Fruit fly (Drosophila melanogaster): ENCODE data around the gene jub.

Gene jub

dm6 chrX:13781739-13782502, 48.2 kb downstream of the jub start, which contains the start of the genes CtsB and amrt (continued):
- TF ChIP-seq odd (GFP tag; optimal IDR thresholded peaks at IDR 0.05) (no peak), E2f1 (GFP tag; IDR thresholded peaks at IDR 0.05) (no peak), CG15696 (tag; optimal IDR thresholded peaks at IDR 0.05) (peak; percentile 49), CG33213 (GFP tag; optimal IDR thresholded peaks at IDR 0.05) (peak; percentile 21), peb (GFP tag; IDR thresholded peaks at IDR 0.05) (no peak), scrt (GFP tag; optimal IDR thresholded peaks at IDR 0.05) (no peak), CG6272 (GFP tag; IDR thresholded peaks at IDR 0.05) (no peak), Dbx (GFP tag; IDR thresholded peaks at IDR 0.05) (0 out of 3 replicates have a peak, but pooled peaks have one; percentile 48), ara (GFP tag; IDR thresholded peaks at IDR 0.05) (no peak), CG4730 (GFP tag; IDR thresholded peaks at IDR 0.05) (0 out of 2 replicates have a peak, but pooled peaks have one; percentile 9), CkIIα-i1 (GFP tag; IDR thresholded peaks at IDR 0.05) (no peak), CG10462 (GFP tag; optimal IDR thresholded peaks at IDR 0.05) (no peak), emc (GFP tag; optimal IDR thresholded peaks at IDR 0.05) (no peak), nerfin-1 (tag; optimal IDR thresholded peaks at IDR 0.05) (peak; percentile 4), CG13775 (GFP tag; optimal IDR thresholded peaks at IDR 0.05) (peak; percentile 68), schlank (tag; optimal IDR thresholded peaks at IDR 0.05) (no peak), CG9932 (GFP tag; IDR thresholded peaks at IDR 0.05) (peak; percentile 68), ATbp (GFP tag; optimal IDR thresholded peaks at IDR 0.05) (no peak), C15 (GFP tag; IDR thresholded peaks at IDR 0.05) (no peak), Stat92E (GFP tag; optimal IDR thresholded peaks at IDR 0.05) (no peak), eyg (GFP tag; optimal IDR thresholded peaks at IDR 0.05) (peak; percentile 54), CG34224 (GFP tag; IDR thresholded peaks at IDR 0.05; ENCODE audit: partially characterized antibody) (peak; percentile 67; the same call in 2 of the 3 replicates), lov (optimal IDR thresholded peaks at IDR 0.05) (no peak), lov (GFP tag; IDR thresholded peaks at IDR 0.05) (no peak), ci (GFP tag; IDR thresholded peaks at IDR 0.05) (no peak), CG17361 (GFP tag; IDR thresholded peaks at IDR 0.05) (peak; percentile 55; the same call in 2 of the 3 replicates), CG1024 (GFP tag; IDR thresholded peaks at IDR 0.05) (no peak), Rx (GFP tag; IDR thresholded peaks at IDR 0.05) (no peak), CG8765 (GFP tag; IDR thresholded peaks at IDR 0.05) (no peak), CG7372 (GFP tag; IDR thresholded peaks at IDR 0.05) (no peak), NC2β (GFP tag; optimal IDR thresholded peaks at IDR 0.05) (peak; percentile 1), Eip74EF (GFP tag; optimal IDR thresholded peaks at IDR 0.05) (no peak), insv (GFP tag; optimal IDR thresholded peaks at IDR 0.05) (peak in 1 of 2 experiments; percentile 34), sens-2 (GFP tag; IDR thresholded peaks at IDR 0.05) (no peak), trh (GFP tag; optimal IDR thresholded peaks at IDR 0.05) (no peak), CG43689 (GFP tag; IDR thresholded peaks at IDR 0.05) (no peak), CG3995 (GFP tag; optimal IDR thresholded peaks at IDR 0.05) (peak; percentile 43), esg (GFP tag; conservative IDR thresholded peaks at IDR 0.05) (0 out of 2 replicates have a peak, but pooled peaks have one; percentile 7), Scr (GFP tag; IDR thresholded peaks at IDR 0.05; ENCODE audit: partially characterized antibody) (peak; percentile 89), CG12299 (tag; optimal IDR thresholded peaks at IDR 0.05) (no peak), CG11560 (tag; IDR thresholded peaks at IDR 0.05) (peak; percentile 46; the same call in 1 of the 3 replicates), D19B (GFP tag; optimal IDR thresholded peaks at IDR 0.05) (no peak), Ssrp (tag; optimal IDR thresholded peaks at IDR 0.05) (peak; percentile 10), crol (GFP tag; IDR thresholded peaks at IDR 0.05) (no peak), lbe (GFP tag; optimal IDR thresholded peaks at IDR 0.05) (peak; percentile 56), Med (GFP tag) (peak; percentile 93), pb (GFP tag; optimal IDR thresholded peaks at IDR 0.05) (no peak), CG12236 (GFP tag; optimal IDR thresholded peaks at IDR 0.05) (no peak), chinmo (GFP tag; IDR thresholded peaks at IDR 0.05; ENCODE audit: partially characterized antibody) (peak; percentile 72; the same call in 2 of the 4 replicates), HmgZ (tag; optimal IDR thresholded peaks at IDR 0.05) (peak; percentile 46)

All from whole organism, embryonic.